Fruit fly (Drosophila melanogaster) S2 (cell line): ENCODE results near the gene CG9147.

Experiments
- CG8478 ChIP-seq: fragments of >200 bp; optimal IDR thresholded peaks from 2 replicates; lab custom pipeline; 2018
- CTCF ChIP-seq, 2 experiments: fragments of >200 bp; optimal IDR thresholded peaks; 2 replicates each; lab custom pipeline; 2018

DNA sequence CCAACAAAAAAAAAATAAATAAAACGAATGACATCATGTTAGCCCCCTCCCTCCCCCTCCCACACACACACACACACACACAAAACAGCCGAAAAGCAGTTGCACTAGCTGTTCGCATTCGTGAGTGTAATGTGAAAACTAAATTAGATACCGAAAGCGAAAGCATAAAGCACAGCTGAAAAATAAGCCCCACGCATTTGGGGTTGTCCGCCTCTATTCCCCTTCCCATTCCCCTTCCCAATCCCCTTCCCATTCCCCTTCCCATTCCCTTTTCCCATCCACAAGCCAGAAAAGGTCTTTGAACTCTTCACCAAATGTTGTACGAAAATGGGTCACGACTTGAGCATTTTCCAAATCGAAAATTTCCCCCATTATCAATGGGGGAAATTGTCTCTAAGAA lies 9.5 kb downstream of the CG9147 start:
- TF ChIP-seq CTCF (optimal IDR thresholded peaks at IDR 0.05; lab: Kevin White, UChicago) (no peak), CG8478 (lab: Kevin White, UChicago) (no peak)
